Fruit fly (Drosophila melanogaster): ENCODE measurements around the gene stol.

dm6 chr2L:15741418-15741817, 23.3 kb upstream of the stol start:
- TF ChIP-seq CG7101 (tag; optimal IDR thresholded peaks at IDR 0.05) (no peak), CG1620 (GFP tag; optimal IDR thresholded peaks at IDR 0.05) (no peak), Hr96 (GFP tag; optimal IDR thresholded peaks at IDR 0.05) (no peak)

Data from whole organism, adult.